Worm (Caenorhabditis elegans): Measurements from ENCODE around the gene T01G5.8.

ce11 chrV:15089438-15089837, 26.6 kb upstream of the T01G5.8 start, which contains the start of the genes C01G10.5 and C01G10.4:
- TF ChIP-seq egl-27 (tag; optimal IDR thresholded peaks at IDR 0.05) (no peak), aly-2 (tag; optimal IDR thresholded peaks at IDR 0.05) (no peak), ceh-62 (tag; optimal IDR thresholded peaks at IDR 0.05) (no peak), T26A8.4 (GFP tag; IDR thresholded peaks at IDR 0.05) (no peak)

All from whole organism, L4 larva.